Fruit fly (Drosophila melanogaster): ENCODE results near the gene aop.

aop gene

DNA sequence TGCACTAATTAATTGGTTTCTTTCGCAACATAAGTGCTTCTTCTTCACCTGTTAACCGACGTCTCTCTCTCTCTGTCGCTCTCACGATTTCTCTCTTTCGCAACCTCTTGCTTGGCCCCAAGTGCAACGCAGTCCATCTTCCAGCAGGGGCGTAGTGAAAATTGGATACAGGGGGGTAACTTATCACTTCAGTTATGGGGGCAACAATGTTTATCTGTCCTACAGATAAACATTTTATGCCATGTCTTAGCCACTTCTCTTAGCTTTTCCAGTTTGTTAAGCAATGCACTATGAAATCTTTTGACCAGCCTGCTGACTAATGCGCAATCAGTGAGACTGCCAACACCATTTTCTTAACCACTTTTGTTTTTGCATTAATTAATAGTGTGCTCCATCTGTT lies 48.8 kb upstream of the aop start (continued):
- TF ChIP-seq dsx (GFP tag; optimal IDR thresholded peaks at IDR 0.05; ENCODE audit: poor library complexity, severe bottlenecking) (peak; percentile 73), Lpt (GFP tag; optimal IDR thresholded peaks at IDR 0.05) (peak; percentile 60), Hr38 (GFP tag; optimal IDR thresholded peaks at IDR 0.05) (no peak), CG7368 (GFP tag; optimal IDR thresholded peaks at IDR 0.05) (peak; percentile 83), spab (GFP tag; optimal IDR thresholded peaks at IDR 0.05) (peak; percentile 58), achi (GFP tag; optimal IDR thresholded peaks at IDR 0.05) (peak; percentile 74), CG10631 (GFP tag; optimal IDR thresholded peaks at IDR 0.05) (peak; percentile 75), CG6808 (GFP tag; optimal IDR thresholded peaks at IDR 0.05) (peak; percentile 65), CG15336 (GFP tag; IDR thresholded peaks at IDR 0.05) (peak; percentile 87), Gug (GFP tag; IDR thresholded peaks at IDR 0.05) (peak; percentile 75), fd59A (GFP tag; optimal IDR thresholded peaks at IDR 0.05) (peak; percentile 58), svp (GFP tag) (peak; percentile 94), Ets21C (GFP tag; optimal IDR thresholded peaks at IDR 0.05) (peak; percentile 68)

DNA sequence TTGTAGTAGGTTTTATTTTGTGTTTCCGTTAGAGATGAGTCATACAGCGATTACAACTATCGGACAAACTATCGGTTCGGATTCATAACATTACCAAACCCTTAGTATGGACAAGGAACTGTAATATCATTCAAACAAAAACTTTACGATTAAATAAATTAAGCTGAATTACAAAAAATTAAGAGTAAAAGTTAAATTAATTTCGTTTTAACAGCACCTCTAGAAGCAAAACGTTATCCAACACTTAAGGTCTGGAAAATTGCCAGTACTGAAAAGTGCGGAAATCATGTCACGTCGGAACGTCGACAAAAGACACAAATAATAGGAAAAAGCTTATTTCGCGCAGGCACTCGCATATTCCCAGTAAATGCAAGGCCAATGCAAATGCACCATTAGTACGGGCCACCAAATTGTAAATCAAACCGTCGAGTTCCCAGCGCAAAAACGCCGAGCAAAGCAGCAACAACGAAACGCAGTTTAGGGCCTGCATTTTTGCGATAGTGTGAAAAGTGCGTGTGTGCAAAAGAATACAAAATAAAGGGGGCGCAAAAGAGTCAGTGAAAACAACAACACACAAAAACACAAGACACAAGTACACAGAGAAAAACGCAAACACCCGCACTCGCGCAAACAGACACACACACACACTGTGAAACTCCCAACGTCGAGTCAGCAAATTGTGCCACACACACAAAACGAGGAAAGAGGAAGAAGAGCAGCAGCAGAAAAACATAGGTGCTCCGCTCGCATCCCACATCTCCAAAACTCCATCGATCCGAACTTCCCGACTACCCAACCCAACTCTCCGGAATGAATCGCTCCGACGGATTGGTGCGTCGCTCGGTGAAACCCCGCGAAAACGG lies 47.9 kb upstream of the aop start, which contains the start of the genes CG15387 and sau:
TSS of gene CG15387 (minus strand) at position 36 of the 863 bp plus-strand sequence.
TSS of gene sau (plus strand) at position 84 of the 863 bp plus-strand sequence.
- peak; percentile 88 for TF ChIP-seq Smox (GFP tag; optimal IDR thresholded peaks at IDR 0.05)
- TF ChIP-seq dsx (GFP tag; optimal IDR thresholded peaks at IDR 0.05; ENCODE audit: poor library complexity, severe bottlenecking): peak; percentile 81
- peak; percentile 87 for TF ChIP-seq CG3919 (GFP tag; optimal IDR thresholded peaks at IDR 0.05)
- TF ChIP-seq Hr38 (GFP tag; optimal IDR thresholded peaks at IDR 0.05): peak; percentile 72
- peak; percentile 71 for TF ChIP-seq Sox15 (GFP tag; optimal IDR thresholded peaks at IDR 0.05)
- TF ChIP-seq CG31627 (GFP tag; optimal IDR thresholded peaks at IDR 0.05): peak; percentile 92
- peak; percentile 45; the same call in 1 of the 2 replicates for TF ChIP-seq CG11294 (GFP tag; IDR thresholded peaks at IDR 0.05)
- TF ChIP-seq Eip75B (GFP tag; optimal IDR thresholded peaks at IDR 0.05): peak; percentile 84
- TF ChIP-seq Eip93F (GFP tag; optimal IDR thresholded peaks at IDR 0.05): peak; percentile 27
- peak; percentile 90 for TF ChIP-seq acj6 (GFP tag; optimal IDR thresholded peaks at IDR 0.05)
- TF ChIP-seq fd85E (GFP tag; optimal IDR thresholded peaks at IDR 0.05): peak; percentile 59
- peak; percentile 43 for TF ChIP-seq CG9139 (GFP tag; optimal IDR thresholded peaks at IDR 0.05)
- TF ChIP-seq lz (GFP tag; optimal IDR thresholded peaks at IDR 0.05): peak; percentile 93
- TF ChIP-seq Sox102F (GFP tag; optimal IDR thresholded peaks at IDR 0.05): peak; percentile 87
- TF ChIP-seq Gug (GFP tag; IDR thresholded peaks at IDR 0.05): peak; percentile 68
- TF ChIP-seq svp (GFP tag): peak; percentile 94
- peak; percentile 84 for TF ChIP-seq vri (GFP tag; optimal IDR thresholded peaks at IDR 0.05)
- TF ChIP-seq CG6808 (GFP tag; optimal IDR thresholded peaks at IDR 0.05): peak; percentile 53
- TF ChIP-seq CG16779 (tag; optimal IDR thresholded peaks at IDR 0.05): peak; percentile 2
- TF ChIP-seq Sox14 (GFP tag; optimal IDR thresholded peaks at IDR 0.05): peak; percentile 88
- TF ChIP-seq topi (GFP tag; optimal IDR thresholded peaks at IDR 0.05): peak; percentile 90
- peak; percentile 90 for TF ChIP-seq Met (GFP tag; optimal IDR thresholded peaks at IDR 0.05)
- TF ChIP-seq OdsH (GFP tag; optimal IDR thresholded peaks at IDR 0.05): peak; percentile 90
- peak; percentile 34 for TF ChIP-seq CG6276 (GFP tag; optimal IDR thresholded peaks at IDR 0.05)
- TF ChIP-seq CG7368 (GFP tag; optimal IDR thresholded peaks at IDR 0.05): peak; percentile 75
- TF ChIP-seq CG8632 (GFP tag; optimal IDR thresholded peaks at IDR 0.05): peak; percentile 74
- TF ChIP-seq CG6163 (GFP tag; IDR thresholded peaks at IDR 0.05): peak; percentile 83
- peak; percentile 39 for TF ChIP-seq CG6854 (GFP tag; optimal IDR thresholded peaks at IDR 0.05)
- TF ChIP-seq cyc (GFP tag; optimal IDR thresholded peaks at IDR 0.05): peak; percentile 90
- peak; percentile 82 for TF ChIP-seq achi (GFP tag; optimal IDR thresholded peaks at IDR 0.05)
- peak; percentile 64 for TF ChIP-seq Blimp-1 (GFP tag; optimal IDR thresholded peaks at IDR 0.05)
- TF ChIP-seq Ets96B (tag; optimal IDR thresholded peaks at IDR 0.05): peak; percentile 79
- peak; percentile 50 for TF ChIP-seq spab (GFP tag; optimal IDR thresholded peaks at IDR 0.05)
- TF ChIP-seq CG3032 (tag; optimal IDR thresholded peaks at IDR 0.05): peak; percentile 84
- TF ChIP-seq CG4318 (GFP tag; optimal IDR thresholded peaks at IDR 0.05): peak; percentile 21
- TF ChIP-seq CG11762 (GFP tag; optimal IDR thresholded peaks at IDR 0.05; ENCODE audit: insufficient read depth): peak; percentile 48
- TF ChIP-seq salr (GFP tag; optimal IDR thresholded peaks at IDR 0.05): peak; percentile 55 to 84
- TF ChIP-seq dac (GFP tag; optimal IDR thresholded peaks at IDR 0.05): peak; percentile 54
- TF ChIP-seq net (GFP tag; optimal IDR thresholded peaks at IDR 0.05): peak; percentile 80
- peak; percentile 81 for TF ChIP-seq CG34406 (GFP tag; optimal IDR thresholded peaks at IDR 0.05)
- TF ChIP-seq ss (GFP tag; optimal IDR thresholded peaks at IDR 0.05): peak; percentile 2 to 79
